Worm (Caenorhabditis elegans) whole organism, young adult: ENCODE data around the gene sre-8.

Experiments used
- attf-6 ChIP-seq: fragments of 200-800 bp; sonication (Bioruptor generic); IDR thresholded peaks from 2 replicates; pipeline ENCODE4 v1.3.6; 2022; ENCODE audit warnings: missing genetic modification reagents, missing genetic modification characterization, missing compliant biosample characterization
- ekl-4 ChIP-seq: fragments of 200-800 bp; sonication (Bioruptor generic); IDR thresholded peaks from 2 replicates; pipeline ENCODE4 v1.3.6; 2022; ENCODE audit warnings: missing genetic modification reagents, missing genetic modification characterization, missing compliant biosample characterization
- ets-4 ChIP-seq: fragments of 200-800 bp; sonication (Bioruptor generic); optimal IDR thresholded peaks from 2 replicates; lab custom pipeline; 2018; ENCODE audit warnings: mild to moderate bottlenecking, missing genetic modification characterization, missing compliant biosample characterization
- hrde-1 ChIP-seq: sonication (generic microtip); optimal IDR thresholded peaks from 2 replicates; lab custom pipeline; 2016; ENCODE audit warnings: missing genetic modification characterization, mild to moderate bottlenecking, missing compliant biosample characterization, moderate library complexity, missing genotype, missing genetic modification reagents, borderline replicate concordance
- madf-6 ChIP-seq: fragments of 200-800 bp; sonication (Bioruptor generic); IDR thresholded peaks from 2 replicates; pipeline ENCODE4 v1.3.6; 2022; ENCODE audit warnings: missing genetic modification reagents, missing genetic modification characterization, missing compliant biosample characterization
- ztf-6 ChIP-seq: fragments of 200-800 bp; sonication (Bioruptor generic); IDR thresholded peaks from 2 replicates; pipeline ENCODE4 v1.3.6; 2022; ENCODE audit warnings: missing genetic modification reagents, missing genetic modification characterization, missing compliant biosample characterization

ce11 chrV:14282222-14282709, 25.4 kb downstream of the sre-8 start, which contains the start of the genes srt-74 and F40G12.9:
- TF ChIP-seq hrde-1 (no peak), ekl-4 (no peak), ets-4 (GFP tag; lab: Kevin White, UChicago) (no peak), attf-6 (GFP tag; lab: Robert Waterston, UW) (no peak), madf-6 (GFP tag; lab: Robert Waterston, UW) (no peak), ztf-6 (GFP tag; lab: Robert Waterston, UW) (no peak)
